Worm (Caenorhabditis elegans): ENCODE measurements around the gene srh-18.

Gene srh-18

ce11 chrV:13317911-13318502 is at the start of gene srh-18, which contains the start of gene col-161:
Gene srh-18 (plus strand): TSS chrV:13318452.
Gene col-161 (minus strand): TSS chrV:13318011.
- TF ChIP-seq T22C8.4 (GFP tag; IDR thresholded peaks at IDR 0.05) (no peak), tab-1 (GFP tag; IDR thresholded peaks at IDR 0.05) (no peak), med-1 (GFP tag; optimal IDR thresholded peaks at IDR 0.05; ENCODE audit: insufficient read depth) (no peak), ref-1 (GFP tag; conservative IDR thresholded peaks at IDR 0.05) (no peak), ztf-23 (GFP tag; IDR thresholded peaks at IDR 0.05) (no peak), cog-1 (tag; optimal IDR thresholded peaks at IDR 0.05) (no peak), flt-1 (GFP tag; IDR thresholded peaks at IDR 0.05) (no peak), klf-2 (GFP tag; conservative IDR thresholded peaks at IDR 0.05) (no peak), ztf-29 (GFP tag; IDR thresholded peaks at IDR 0.05) (no peak)

DNA sequence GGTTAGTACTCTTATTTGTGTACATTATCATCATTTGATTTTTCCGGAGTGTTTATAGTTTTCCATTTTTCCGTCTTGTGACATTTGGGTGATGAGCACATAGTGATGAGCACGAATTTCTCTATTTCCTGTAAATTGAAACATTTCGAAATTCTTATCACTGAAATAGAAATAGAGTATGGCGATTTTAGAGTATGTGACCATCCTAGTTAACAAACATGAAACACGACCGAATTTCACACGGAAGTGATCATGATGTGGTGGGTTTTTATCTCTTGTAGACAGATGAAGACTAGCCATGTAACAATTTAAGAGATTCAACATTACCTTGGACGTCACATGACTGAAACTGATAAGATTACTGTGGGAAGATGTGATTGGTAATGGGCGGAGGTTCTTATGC is 49.0 kb upstream of the srh-18 start:
- TF ChIP-seq klf-2 (GFP tag; conservative IDR thresholded peaks at IDR 0.05) = no peak
- TF ChIP-seq T22C8.4 (GFP tag; IDR thresholded peaks at IDR 0.05) = no peak
- TF ChIP-seq ref-1 (GFP tag; conservative IDR thresholded peaks at IDR 0.05) = no peak
- no peak for TF ChIP-seq tab-1 (GFP tag; IDR thresholded peaks at IDR 0.05)
- TF ChIP-seq cog-1 (tag; optimal IDR thresholded peaks at IDR 0.05) = no peak
- no peak for TF ChIP-seq med-1 (GFP tag; optimal IDR thresholded peaks at IDR 0.05; ENCODE audit: insufficient read depth)
- TF ChIP-seq ztf-29 (GFP tag; IDR thresholded peaks at IDR 0.05) = no peak
- TF ChIP-seq ztf-23 (GFP tag; IDR thresholded peaks at IDR 0.05) = no peak
- TF ChIP-seq flt-1 (GFP tag; IDR thresholded peaks at IDR 0.05) = no peak

DNA sequence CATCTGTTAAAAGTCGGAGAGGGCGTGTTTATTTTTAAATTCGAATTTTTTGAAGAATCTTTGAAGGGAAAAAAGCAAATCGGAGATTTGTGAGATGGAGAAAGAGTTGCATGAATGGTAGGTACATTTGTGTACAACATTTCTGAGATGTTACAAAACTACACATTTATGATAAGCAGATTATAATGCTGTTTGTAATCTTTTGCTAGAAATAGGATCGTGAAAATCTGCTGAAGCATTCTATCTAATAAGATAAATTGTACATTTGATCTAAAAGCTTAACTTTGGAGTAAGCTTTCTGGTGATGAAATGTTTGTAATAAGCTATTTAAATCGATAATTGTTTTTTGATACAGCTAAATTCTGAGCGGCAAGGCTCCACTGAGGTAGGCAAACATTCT is 46.0 kb upstream of the srh-18 start:
- TF ChIP-seq flt-1 (GFP tag; IDR thresholded peaks at IDR 0.05) (no peak), tab-1 (GFP tag; IDR thresholded peaks at IDR 0.05) (no peak), ref-1 (GFP tag; conservative IDR thresholded peaks at IDR 0.05) (no peak), ztf-23 (GFP tag; IDR thresholded peaks at IDR 0.05) (no peak), T22C8.4 (GFP tag; IDR thresholded peaks at IDR 0.05) (no peak), klf-2 (GFP tag; conservative IDR thresholded peaks at IDR 0.05) (no peak), ztf-29 (GFP tag; IDR thresholded peaks at IDR 0.05) (no peak), cog-1 (tag; optimal IDR thresholded peaks at IDR 0.05) (no peak), med-1 (GFP tag; optimal IDR thresholded peaks at IDR 0.05; ENCODE audit: insufficient read depth) (no peak)

ce11 chrV:13273302-13273701 is 45.0 kb upstream of the srh-18 start:
- no peak for TF ChIP-seq med-1 (GFP tag; optimal IDR thresholded peaks at IDR 0.05; ENCODE audit: insufficient read depth)
- no peak for TF ChIP-seq ztf-29 (GFP tag; IDR thresholded peaks at IDR 0.05)
- TF ChIP-seq ref-1 (GFP tag; conservative IDR thresholded peaks at IDR 0.05) = no peak
- TF ChIP-seq klf-2 (GFP tag; conservative IDR thresholded peaks at IDR 0.05) = no peak
- TF ChIP-seq cog-1 (tag; optimal IDR thresholded peaks at IDR 0.05) = no peak
- TF ChIP-seq T22C8.4 (GFP tag; IDR thresholded peaks at IDR 0.05) = no peak
- no peak for TF ChIP-seq tab-1 (GFP tag; IDR thresholded peaks at IDR 0.05)
- TF ChIP-seq flt-1 (GFP tag; IDR thresholded peaks at IDR 0.05) = no peak
- no peak for TF ChIP-seq ztf-23 (GFP tag; IDR thresholded peaks at IDR 0.05)

DNA sequence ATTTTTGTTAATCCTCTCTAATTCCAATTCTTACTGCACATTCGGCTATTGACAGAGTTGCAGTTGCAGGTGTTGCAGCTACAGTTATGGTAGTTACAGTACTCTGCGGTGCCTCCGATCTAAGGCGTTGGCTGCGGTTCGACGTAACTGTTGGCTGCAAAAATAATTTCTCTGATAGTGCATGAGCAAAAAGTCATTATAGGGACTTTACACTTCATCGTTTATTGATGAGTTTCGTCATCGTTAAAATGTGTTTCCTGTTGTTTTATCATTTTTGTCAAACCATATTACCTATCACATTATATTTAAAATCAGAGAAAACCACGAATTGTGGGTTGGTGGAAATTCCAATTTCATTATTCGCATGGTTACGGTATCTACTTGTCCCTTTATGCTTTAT is 43.6 kb upstream of the srh-18 start:
- TF ChIP-seq ztf-23 (GFP tag; IDR thresholded peaks at IDR 0.05) = no peak
- no peak for TF ChIP-seq ref-1 (GFP tag; conservative IDR thresholded peaks at IDR 0.05)
- TF ChIP-seq tab-1 (GFP tag; IDR thresholded peaks at IDR 0.05) = no peak
- no peak for TF ChIP-seq cog-1 (tag; optimal IDR thresholded peaks at IDR 0.05)
- TF ChIP-seq med-1 (GFP tag; optimal IDR thresholded peaks at IDR 0.05; ENCODE audit: insufficient read depth) = no peak
- TF ChIP-seq flt-1 (GFP tag; IDR thresholded peaks at IDR 0.05) = no peak
- no peak for TF ChIP-seq klf-2 (GFP tag; conservative IDR thresholded peaks at IDR 0.05)
- TF ChIP-seq ztf-29 (GFP tag; IDR thresholded peaks at IDR 0.05) = no peak
- TF ChIP-seq T22C8.4 (GFP tag; IDR thresholded peaks at IDR 0.05) = no peak

DNA sequence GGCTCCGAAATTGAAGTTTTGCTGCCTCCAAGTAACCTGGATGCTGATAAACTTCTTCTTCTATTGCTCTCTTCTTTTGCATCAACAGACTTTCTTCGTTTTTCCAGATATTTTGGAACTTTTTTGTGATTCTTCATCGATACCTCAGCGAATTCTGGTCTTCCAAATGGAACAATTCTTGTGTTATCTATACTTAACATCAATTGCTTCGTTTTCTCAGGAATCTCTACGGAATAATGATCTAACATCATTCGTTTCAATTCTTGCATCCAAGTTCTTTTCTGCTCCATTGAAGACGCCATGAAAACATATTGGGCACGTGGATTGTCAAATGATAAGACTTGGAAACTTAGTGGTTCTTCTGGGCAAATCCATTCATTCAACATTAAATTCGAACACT is 42.3 kb upstream of the srh-18 start, which contains the start of gene F32F2.4:
Gene F32F2.4 (plus strand): TSS at position 301 of the 400 bp plus-strand sequence.
- TF ChIP-seq flt-1 (GFP tag; IDR thresholded peaks at IDR 0.05) = no peak
- TF ChIP-seq tab-1 (GFP tag; IDR thresholded peaks at IDR 0.05) = no peak

- TF ChIP-seq T22C8.4 (GFP tag; IDR thresholded peaks at IDR 0.05) (no peak), ztf-29 (GFP tag; IDR thresholded peaks at IDR 0.05) (no peak), ref-1 (GFP tag; conservative IDR thresholded peaks at IDR 0.05) (no peak), ztf-23 (GFP tag; IDR thresholded peaks at IDR 0.05) (no peak), flt-1 (GFP tag; IDR thresholded peaks at IDR 0.05) (no peak), cog-1 (tag; optimal IDR thresholded peaks at IDR 0.05) (no peak), klf-2 (GFP tag; conservative IDR thresholded peaks at IDR 0.05) (no peak), tab-1 (GFP tag; IDR thresholded peaks at IDR 0.05) (no peak), med-1 (GFP tag; optimal IDR thresholded peaks at IDR 0.05; ENCODE audit: insufficient read depth) (no peak)
Observed at ce11 chrV:13280382-13280781, 37.9 kb upstream of the srh-18 start.

DNA sequence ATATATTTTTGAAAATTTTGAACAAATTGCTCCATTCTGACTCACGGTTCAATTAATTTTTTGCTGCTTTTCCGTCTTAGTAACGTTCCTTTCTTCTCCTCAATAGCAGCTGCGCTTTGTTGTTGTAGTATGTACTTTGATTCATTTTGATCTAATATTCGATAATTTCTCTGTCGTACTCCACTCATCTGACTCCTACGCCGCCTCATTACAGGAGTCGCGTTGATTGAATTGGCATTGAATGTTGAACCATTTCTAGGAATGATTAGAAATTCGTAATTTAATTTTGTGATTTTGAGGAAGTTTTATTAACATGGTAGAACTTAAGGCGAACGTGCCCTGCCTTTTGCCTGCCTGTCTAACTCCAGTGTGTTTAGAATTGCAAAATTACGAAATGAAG is 35.3 kb upstream of the srh-18 start:
- TF ChIP-seq ztf-29 (GFP tag; IDR thresholded peaks at IDR 0.05) (no peak), T22C8.4 (GFP tag; IDR thresholded peaks at IDR 0.05) (no peak), ref-1 (GFP tag; conservative IDR thresholded peaks at IDR 0.05) (no peak), flt-1 (GFP tag; IDR thresholded peaks at IDR 0.05) (no peak), cog-1 (tag; optimal IDR thresholded peaks at IDR 0.05) (no peak), tab-1 (GFP tag; IDR thresholded peaks at IDR 0.05) (no peak), klf-2 (GFP tag; conservative IDR thresholded peaks at IDR 0.05) (no peak), ztf-23 (GFP tag; IDR thresholded peaks at IDR 0.05) (no peak), med-1 (GFP tag; optimal IDR thresholded peaks at IDR 0.05; ENCODE audit: insufficient read depth) (no peak)

DNA sequence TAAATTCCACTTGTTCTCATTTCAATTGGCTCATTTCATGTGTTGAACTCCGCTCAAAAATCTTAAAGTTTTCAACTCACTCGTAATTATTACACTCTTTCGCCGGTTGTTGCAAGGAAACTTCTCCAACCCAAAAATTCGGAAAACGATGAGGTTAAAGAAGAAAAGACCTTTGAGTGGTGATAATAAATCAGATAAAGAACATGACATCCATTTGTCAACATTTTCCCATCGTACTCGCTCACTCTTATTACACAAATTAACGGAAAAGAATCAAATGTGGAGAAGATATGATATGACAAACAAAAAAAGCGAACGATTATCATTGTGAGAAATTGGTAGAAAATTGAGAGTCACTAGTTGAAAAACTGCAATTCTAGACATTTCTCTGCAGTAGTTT is 33.0 kb upstream of the srh-18 start:
- TF ChIP-seq T22C8.4 (GFP tag; IDR thresholded peaks at IDR 0.05) (no peak), tab-1 (GFP tag; IDR thresholded peaks at IDR 0.05) (no peak), ztf-23 (GFP tag; IDR thresholded peaks at IDR 0.05) (no peak), cog-1 (tag; optimal IDR thresholded peaks at IDR 0.05) (no peak), med-1 (GFP tag; optimal IDR thresholded peaks at IDR 0.05; ENCODE audit: insufficient read depth) (no peak), ztf-29 (GFP tag; IDR thresholded peaks at IDR 0.05) (no peak), klf-2 (GFP tag; conservative IDR thresholded peaks at IDR 0.05) (no peak), flt-1 (GFP tag; IDR thresholded peaks at IDR 0.05) (no peak), ref-1 (GFP tag; conservative IDR thresholded peaks at IDR 0.05) (no peak)

- no peak for TF ChIP-seq klf-2 (GFP tag; conservative IDR thresholded peaks at IDR 0.05)
- no peak for TF ChIP-seq ztf-29 (GFP tag; IDR thresholded peaks at IDR 0.05)
- TF ChIP-seq ref-1 (GFP tag; conservative IDR thresholded peaks at IDR 0.05) = no peak
- TF ChIP-seq flt-1 (GFP tag; IDR thresholded peaks at IDR 0.05) = no peak
- no peak for TF ChIP-seq tab-1 (GFP tag; IDR thresholded peaks at IDR 0.05)
- TF ChIP-seq med-1 (GFP tag; optimal IDR thresholded peaks at IDR 0.05; ENCODE audit: insufficient read depth) = no peak
- TF ChIP-seq cog-1 (tag; optimal IDR thresholded peaks at IDR 0.05) = no peak
- TF ChIP-seq T22C8.4 (GFP tag; IDR thresholded peaks at IDR 0.05) = no peak
- TF ChIP-seq ztf-23 (GFP tag; IDR thresholded peaks at IDR 0.05) = no peak
Observed at ce11 chrV:13286525-13286924, 31.7 kb upstream of the srh-18 start.
